Worm (Caenorhabditis elegans) whole organism, L4 larva: ENCODE measurements around the gene sdz-32.
"Not testable (repeated sequence)": the region's sequence is repeated elsewhere in the genome, so short reads cannot be mapped to it uniquely, and the experiment has no call there.

Experiments used
- D1046.2 ChIP-seq: fragments of 200-800 bp; sonication (Bioruptor generic); IDR thresholded peaks from 2 replicates; pipeline ENCODE4 v1.3.6; 2022; ENCODE audit warnings: missing genetic modification characterization, missing compliant biosample characterization
- F10B5.3 ChIP-seq: sonication (generic microtip); optimal IDR thresholded peaks from 2 replicates; lab custom pipeline; 2016; ENCODE audit warnings: mild to moderate bottlenecking, missing genetic modification characterization, missing compliant biosample characterization
- F37D6.2 ChIP-seq: sonication (generic microtip); optimal IDR thresholded peaks from 2 replicates; lab custom pipeline; 2016; ENCODE audit warnings: mild to moderate bottlenecking, missing genetic modification characterization, missing compliant biosample characterization
- F49E8.2 ChIP-seq: sonication (generic microtip); optimal IDR thresholded peaks from 2 replicates; lab custom pipeline; 2016; ENCODE audit warnings: missing compliant biosample characterization, mild to moderate bottlenecking, missing genetic modification characterization, borderline replicate concordance
- T26A8.4 ChIP-seq: fragments of 200-800 bp; sonication (Bioruptor generic); IDR thresholded peaks from 2 replicates; pipeline ENCODE4 v1.3.6; 2022; ENCODE audit warnings: missing genetic modification characterization, missing compliant biosample characterization
- ZK337.2 ChIP-seq: fragments of 200-800 bp; sonication (Bioruptor generic); IDR thresholded peaks from 2 replicates; pipeline ENCODE4 v1.3.6; 2022; ENCODE audit warnings: missing genetic modification reagents, missing genetic modification characterization, missing compliant biosample characterization
- aha-1 ChIP-seq: fragments of 150-350 bp; peaks from one replicate; lab custom pipeline; 2014; ENCODE audit warnings: missing biosample characterization, missing genetic modification characterization
- ama-1 ChIP-seq: fragments of 150-350 bp; optimal IDR thresholded peaks from 2 replicates; lab custom pipeline; 2014; ENCODE audit warnings: inconsistent platforms, mixed read lengths
- attf-4 ChIP-seq: sonication (generic microtip); optimal IDR thresholded peaks from 3 replicates; lab custom pipeline; 2017; ENCODE audit warnings: missing biosample characterization, missing genetic modification characterization
- ceh-82 ChIP-seq: sonication (generic microtip); optimal IDR thresholded peaks from 2 replicates; lab custom pipeline; 2017; ENCODE audit warnings: missing biosample characterization, missing genetic modification characterization
- ces-1 ChIP-seq: fragments of 150-350 bp; sonication (generic microtip); optimal IDR thresholded peaks from 4 replicates; lab custom pipeline; 2014; ENCODE audit warnings: missing biosample characterization, missing genetic modification reagents, missing genetic modification characterization
- cey-2 ChIP-seq: sonication (generic microtip); optimal IDR thresholded peaks from 3 replicates; lab custom pipeline; 2017; ENCODE audit warnings: missing genetic modification characterization, mild to moderate bottlenecking, missing compliant biosample characterization, antibody characterized with exemption, borderline replicate concordance; ENCODE audit not compliant: insufficient read depth
- daf-12 ChIP-seq: fragments of 150-350 bp; optimal IDR thresholded peaks from 2 replicates; lab custom pipeline; 2014; ENCODE audit warnings: missing biosample characterization, missing genetic modification reagents, missing genetic modification characterization
- daf-16 ChIP-seq, 3 experiments: sonication (generic microtip); optimal IDR thresholded peaks; 2 replicates each; lab custom pipeline; 2016 to 2017; ENCODE audit warnings: missing genetic modification characterization in 3 of 3, missing genetic modification reagents in 3 of 3, mild to moderate bottlenecking in 2 of 3, missing compliant biosample characterization in 2 of 3, missing biosample characterization in 1 of 3, moderate library complexity in 1 of 3
- dmd-6 ChIP-seq: fragments of 200-800 bp; sonication (Bioruptor generic); IDR thresholded peaks from 2 replicates; pipeline ENCODE4 v1.3.6; 2022; ENCODE audit warnings: missing genetic modification reagents, missing genetic modification characterization, missing compliant biosample characterization
- dmd-9 ChIP-seq: fragments of 200-800 bp; sonication (Bioruptor generic); IDR thresholded peaks from 2 replicates; pipeline ENCODE4 v1.3.6; 2022; ENCODE audit warnings: missing genetic modification reagents, missing genetic modification characterization, missing compliant biosample characterization
- dpl-1 ChIP-seq: fragments of 150-350 bp; optimal IDR thresholded peaks from 2 replicates; lab custom pipeline; 2014; ENCODE audit warnings: missing biosample characterization, missing genetic modification reagents, missing genetic modification characterization
- egl-43 ChIP-seq: fragments of 200-800 bp; sonication (Bioruptor generic); IDR thresholded peaks from 2 replicates; pipeline ENCODE4 v1.3.6; 2022; ENCODE audit warnings: missing genetic modification reagents, missing genetic modification characterization, missing compliant biosample characterization
- fkh-10 ChIP-seq: fragments of 150-350 bp; optimal IDR thresholded peaks from 2 replicates; lab custom pipeline; 2014; ENCODE audit warnings: missing biosample characterization, missing genetic modification reagents, missing genetic modification characterization
- hif-1 ChIP-seq, 2 experiments: sonication (generic microtip); optimal IDR thresholded peaks; 2 replicates each; lab custom pipeline; 2016 to 2017; ENCODE audit warnings: missing compliant biosample characterization in 2 of 2, missing genetic modification characterization in 2 of 2, missing genetic modification reagents in 2 of 2, missing genotype in 2 of 2, mild to moderate bottlenecking in 1 of 2
- hmg-1.1 ChIP-seq: fragments of 200-800 bp; sonication (Bioruptor generic); IDR thresholded peaks from 2 replicates; pipeline ENCODE4 v1.3.6; 2022; ENCODE audit warnings: missing genetic modification reagents, missing genetic modification characterization, missing compliant biosample characterization
- lin-13 ChIP-seq: fragments of 150-350 bp; optimal IDR thresholded peaks from 2 replicates; lab custom pipeline; 2014; ENCODE audit warnings: missing biosample characterization, missing genetic modification reagents, missing genetic modification characterization
- lin-38 ChIP-seq: fragments of 200-800 bp; sonication (Bioruptor generic); IDR thresholded peaks from 2 replicates; pipeline ENCODE4 v1.3.6; 2022; ENCODE audit warnings: missing genetic modification reagents, missing genetic modification characterization, missing compliant biosample characterization
- madf-9 ChIP-seq: fragments of 200-800 bp; sonication (Bioruptor generic); conservative IDR thresholded peaks from 2 replicates; pipeline ENCODE4 v1.3.6; 2022; ENCODE audit warnings: missing genetic modification reagents, missing genetic modification characterization, missing compliant biosample characterization
- mes-2 ChIP-seq: sonication (generic microtip); optimal IDR thresholded peaks from 2 replicates; lab custom pipeline; 2016; ENCODE audit warnings: missing genotype, mild to moderate bottlenecking, missing genetic modification characterization, missing compliant biosample characterization; ENCODE audit not compliant: poor library complexity, severe bottlenecking
- nhr-10 ChIP-seq: fragments of 150-350 bp; optimal IDR thresholded peaks from 2 replicates; lab custom pipeline; 2014; ENCODE audit warnings: missing biosample characterization, missing genetic modification characterization
- nhr-11 ChIP-seq: fragments of 150-350 bp; optimal IDR thresholded peaks from 2 replicates; lab custom pipeline; 2014; ENCODE audit warnings: missing biosample characterization, missing genetic modification characterization
- nhr-28 ChIP-seq: fragments of 150-350 bp; optimal IDR thresholded peaks from 2 replicates; lab custom pipeline; 2014; ENCODE audit warnings: missing biosample characterization, missing genetic modification characterization
- pha-4 ChIP-seq, 2 experiments: fragments of 150-350 bp in 1 of 2; fragments of 200-800 bp in 1 of 2; sonication (Bioruptor generic) in 1 of 2; IDR thresholded peaks in 1 of 2; optimal IDR thresholded peaks in 1 of 2; 2 replicates each; pipeline versions ENCODE4 v1.3.6 to Lab custom; 2014 to 2022; ENCODE audit warnings: missing genetic modification characterization in 2 of 2, missing genetic modification reagents in 2 of 2, missing biosample characterization in 1 of 2, missing compliant biosample characterization in 1 of 2
- php-3 ChIP-seq: fragments of 200-800 bp; sonication (Bioruptor generic); IDR thresholded peaks from 2 replicates; pipeline ENCODE4 v1.3.6; 2022; ENCODE audit warnings: missing genetic modification reagents, missing genetic modification characterization, missing compliant biosample characterization
- rbr-2 ChIP-seq: sonication (generic microtip); optimal IDR thresholded peaks from 2 replicates; lab custom pipeline; 2016; ENCODE audit warnings: missing genotype, missing genetic modification characterization, missing compliant biosample characterization
- skn-1 ChIP-seq: fragments of 150-350 bp; optimal IDR thresholded peaks from 2 replicates; lab custom pipeline; 2014; ENCODE audit warnings: missing biosample characterization, missing genetic modification characterization
- tag-97 ChIP-seq: fragments of 200-800 bp; sonication (Bioruptor generic); IDR thresholded peaks from 2 replicates; pipeline ENCODE4 v1.3.6; 2022; ENCODE audit warnings: missing genetic modification characterization, missing compliant biosample characterization
- tra-1 ChIP-seq: fragments of 200-800 bp; sonication (Bioruptor generic); IDR thresholded peaks from 2 replicates; pipeline ENCODE4 v1.3.6; 2022; ENCODE audit warnings: missing genetic modification reagents, missing genetic modification characterization, missing compliant biosample characterization
- unc-130 ChIP-seq: sonication (generic microtip); optimal IDR thresholded peaks from 2 replicates; lab custom pipeline; 2016; ENCODE audit warnings: missing genetic modification reagents, missing genetic modification characterization, missing compliant biosample characterization
- zip-11 ChIP-seq: fragments of 200-800 bp; sonication (Bioruptor generic); IDR thresholded peaks from 2 replicates; pipeline ENCODE4 v1.3.6; 2022; ENCODE audit warnings: missing genetic modification characterization, missing compliant biosample characterization

Gene sdz-32

ce11 chrII:3481584-3481983 lies 7.7 kb downstream of the sdz-32 start, which contains the start of gene Y49F6B.8:
Gene Y49F6B.8, minus strand, starts transcription at chrII:3481684.
- TF ChIP-seq lin-13 (GFP tag; lab: Kevin White, UChicago) (no peak), egl-43 (GFP tag; lab: Robert Waterston, UW) (no peak), nhr-10 (tag; lab: Kevin White, UChicago) (no peak), madf-9 (GFP tag; lab: Robert Waterston, UW) (no peak), skn-1 (no peak), tag-97 (GFP tag; lab: Robert Waterston, UW) (no peak), pha-4 (GFP tag; IDR thresholded peaks at IDR 0.05; lab: Robert Waterston, UW) (no peak), pha-4 (tag; optimal IDR thresholded peaks at IDR 0.05; lab: Kevin White, UChicago) (no peak), F49E8.2 (tag; lab: Kevin White, UChicago) (no peak), hif-1 (tag; optimal IDR thresholded peaks at IDR 0.05; lab: Kevin White, UChicago) (no peak), daf-16 (GFP tag; optimal IDR thresholded peaks at IDR 0.05; lab: Kevin White, UChicago) (no peak), daf-16 (tag; optimal IDR thresholded peaks at IDR 0.05; lab: Kevin White, UChicago) (no peak), ama-1 (lab: Kevin White, UChicago) (no peak), daf-12 (tag; lab: Kevin White, UChicago) (no peak)

ce11 chrII:3482231-3482630 lies 8.4 kb downstream of the sdz-32 start, which contains the start of gene smu-2:
Gene smu-2, plus strand, starts transcription at chrII:3482408.
- TF ChIP-seq D1046.2 (GFP tag; lab: Robert Waterston, UW) (no peak), mes-2 (tag; lab: Kevin White, UChicago) (peak; percentile 97), ZK337.2 (GFP tag; lab: Robert Waterston, UW) (peak; percentile 74; the same call in 1 of the 2 replicates), fkh-10 (GFP tag; lab: Kevin White, UChicago) (peak; percentile 28), aha-1 (tag; lab: Kevin White, UChicago) (peak; percentile 95), php-3 (GFP tag; lab: Robert Waterston, UW) (0 out of 2 replicates have a peak, but pooled peaks have one; percentile 43), ces-1 (GFP tag; lab: Kevin White, UChicago) (peak; percentile 74), hmg-1.1 (GFP tag; lab: Robert Waterston, UW) (no peak), dmd-6 (GFP tag; lab: Robert Waterston, UW) (peak; percentile 31), unc-130 (GFP tag; lab: Kevin White, UChicago) (peak; percentile 89), zip-11 (no peak), nhr-11 (tag; lab: Kevin White, UChicago) (peak; percentile 11), T26A8.4 (GFP tag; lab: Robert Waterston, UW) (no peak), nhr-28 (tag; lab: Kevin White, UChicago) (peak; percentile 71), attf-4 (no peak), rbr-2 (tag; lab: Kevin White, UChicago) (peak; percentile 43), madf-9 (GFP tag; lab: Robert Waterston, UW) (peak; percentile 64), lin-38 (GFP tag; lab: Robert Waterston, UW) (peak; percentile 97), tra-1 (GFP tag; lab: Robert Waterston, UW) (no peak), ceh-82 (tag; lab: Kevin White, UChicago) (no peak), dpl-1 (peak; percentile 62), F10B5.3 (no peak), dmd-9 (GFP tag; lab: Robert Waterston, UW) (peak; percentile 54; the same call in 1 of the 2 replicates), hif-1 (tag; optimal IDR thresholded peaks at IDR 0.05; lab: Kevin White, UChicago) (peak in 1 of 2 experiments; percentile 81)

- TF ChIP-seq cey-2, F37D6.2, nhr-10 (tag; lab: Kevin White, UChicago): not testable (repeated sequence)
Observed at ce11 chrII:3490797-3491196, 17.0 kb downstream of the sdz-32 start, which contains the start of gene fbxb-112. Gene fbxb-112, plus strand, starts transcription at chrII:3491097.
